Worm (Caenorhabditis elegans): ENCODE data around the gene cht-4.

DNA sequence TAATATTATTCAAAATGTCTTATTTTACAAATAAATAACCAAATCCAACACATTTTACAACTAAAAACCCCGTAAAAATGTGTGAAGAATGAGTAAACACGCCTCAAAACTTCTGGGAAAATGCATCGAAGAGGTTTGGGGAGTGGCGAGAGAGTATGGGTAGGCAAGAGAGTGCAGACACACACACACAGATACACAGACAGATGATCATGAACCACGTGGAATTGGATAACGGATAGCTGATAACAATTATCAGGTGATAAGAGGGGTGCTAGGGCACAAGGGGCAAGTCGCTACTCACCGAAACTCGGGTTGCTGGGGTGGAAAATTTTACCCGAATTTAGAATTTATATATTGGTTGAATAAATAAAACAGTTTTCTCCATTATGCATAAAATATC lies 25.0 kb upstream of the cht-4 start:
- no peak for TF ChIP-seq snpc-1.3 (tag; optimal IDR thresholded peaks at IDR 0.05; ENCODE audit: insufficient read depth)
- TF ChIP-seq snpc-4 (GFP tag; optimal IDR thresholded peaks at IDR 0.05): no peak
- TF ChIP-seq snpc-4 (tag; optimal IDR thresholded peaks at IDR 0.05): no peak
- TF ChIP-seq let-607 (tag; optimal IDR thresholded peaks at IDR 0.05): no peak
- TF ChIP-seq egrh-3 (GFP tag; IDR thresholded peaks at IDR 0.05): no peak
- no peak for TF ChIP-seq Y79H2A.3 (GFP tag; conservative IDR thresholded peaks at IDR 0.05)
- TF ChIP-seq ceh-40 (GFP tag; IDR thresholded peaks at IDR 0.05): no peak
- no peak for TF ChIP-seq snpc-1.1 (tag; optimal IDR thresholded peaks at IDR 0.05; ENCODE audit: insufficient read depth)
- TF ChIP-seq F22D6.2 (tag; optimal IDR thresholded peaks at IDR 0.05): no peak
